Worm (Caenorhabditis elegans) whole organism, L4 larva: ENCODE data around the gene R09E10.1.
A peak's percentile ranks its signal among the peaks of the same experiment; 100 is the strongest.

Source experiments
- F26F4.8 ChIP-seq: fragments of 200-800 bp; sonication (Bioruptor generic); conservative IDR thresholded peaks from 2 replicates; pipeline ENCODE4 v1.3.6; 2022; ENCODE audit warnings: missing genetic modification characterization, missing compliant biosample characterization
- Y105C5A.15 ChIP-seq: fragments of 200-800 bp; sonication (Bioruptor generic); IDR thresholded peaks from 2 replicates; pipeline ENCODE4 v1.3.6; 2022; ENCODE audit warnings: missing genetic modification characterization, missing compliant biosample characterization
- aha-1 ChIP-seq: fragments of 150-350 bp; peaks from one replicate; lab custom pipeline; 2014; ENCODE audit warnings: missing biosample characterization, missing genetic modification characterization
- ama-1 ChIP-seq: fragments of 150-350 bp; optimal IDR thresholded peaks from 2 replicates; lab custom pipeline; 2014; ENCODE audit warnings: inconsistent platforms, mixed read lengths
- arid-1 ChIP-seq: fragments of 200-800 bp; sonication (Bioruptor generic); conservative IDR thresholded peaks from 2 replicates; pipeline ENCODE4 v1.3.6; 2022; ENCODE audit warnings: missing genetic modification reagents, missing genetic modification characterization, missing compliant biosample characterization
- ceh-28 ChIP-seq: fragments of 150-350 bp; optimal IDR thresholded peaks from 2 replicates; lab custom pipeline; 2014; ENCODE audit warnings: missing biosample characterization, missing genetic modification reagents, missing genetic modification characterization
- ceh-82 ChIP-seq: sonication (generic microtip); optimal IDR thresholded peaks from 2 replicates; lab custom pipeline; 2017; ENCODE audit warnings: missing biosample characterization, missing genetic modification characterization
- ctbp-1 ChIP-seq: fragments of 200-800 bp; sonication (Bioruptor generic); IDR thresholded peaks from 2 replicates; pipeline ENCODE4 v1.3.6; 2022; ENCODE audit warnings: missing genetic modification reagents, missing genetic modification characterization, missing compliant biosample characterization
- daf-16 ChIP-seq, 3 experiments: sonication (generic microtip); optimal IDR thresholded peaks; 2 replicates each; lab custom pipeline; 2016 to 2017; ENCODE audit warnings: missing genetic modification characterization in 3 of 3, missing genetic modification reagents in 3 of 3, mild to moderate bottlenecking in 2 of 3, missing compliant biosample characterization in 2 of 3, missing biosample characterization in 1 of 3, moderate library complexity in 1 of 3
- daf-8 ChIP-seq: fragments of 200-800 bp; sonication (Bioruptor generic); IDR thresholded peaks from 2 replicates; pipeline ENCODE4 v1.3.6; 2022; ENCODE audit warnings: missing genetic modification characterization, missing compliant biosample characterization
- dmd-9 ChIP-seq: fragments of 200-800 bp; sonication (Bioruptor generic); IDR thresholded peaks from 2 replicates; pipeline ENCODE4 v1.3.6; 2022; ENCODE audit warnings: missing genetic modification reagents, missing genetic modification characterization, missing compliant biosample characterization
- dpl-1 ChIP-seq: fragments of 150-350 bp; optimal IDR thresholded peaks from 2 replicates; lab custom pipeline; 2014; ENCODE audit warnings: missing biosample characterization, missing genetic modification reagents, missing genetic modification characterization
- dve-1 ChIP-seq: sonication (generic microtip); optimal IDR thresholded peaks from 2 replicates; lab custom pipeline; 2017; ENCODE audit warnings: antibody characterized with exemption, mild to moderate bottlenecking, missing genetic modification characterization, missing compliant biosample characterization; ENCODE audit not compliant: insufficient read depth
- fkh-10 ChIP-seq: fragments of 150-350 bp; optimal IDR thresholded peaks from 2 replicates; lab custom pipeline; 2014; ENCODE audit warnings: missing biosample characterization, missing genetic modification reagents, missing genetic modification characterization
- hif-1 ChIP-seq, 2 experiments: sonication (generic microtip); optimal IDR thresholded peaks; 2 replicates each; lab custom pipeline; 2016 to 2017; ENCODE audit warnings: missing compliant biosample characterization in 2 of 2, missing genetic modification characterization in 2 of 2, missing genetic modification reagents in 2 of 2, missing genotype in 2 of 2, mild to moderate bottlenecking in 1 of 2
- hlh-11 ChIP-seq: fragments of 200-800 bp; sonication (Bioruptor generic); optimal IDR thresholded peaks from 2 replicates; lab custom pipeline; 2018; ENCODE audit warnings: mild to moderate bottlenecking, missing genetic modification characterization, missing compliant biosample characterization
- hlh-30 ChIP-seq: sonication (generic microtip); optimal IDR thresholded peaks from 2 replicates; lab custom pipeline; 2017; ENCODE audit warnings: antibody characterized with exemption, mild to moderate bottlenecking, missing genetic modification characterization, missing compliant biosample characterization; ENCODE audit not compliant: insufficient read depth
- hmg-1.1 ChIP-seq: fragments of 200-800 bp; sonication (Bioruptor generic); IDR thresholded peaks from 2 replicates; pipeline ENCODE4 v1.3.6; 2022; ENCODE audit warnings: missing genetic modification reagents, missing genetic modification characterization, missing compliant biosample characterization
- lin-13 ChIP-seq: fragments of 150-350 bp; optimal IDR thresholded peaks from 2 replicates; lab custom pipeline; 2014; ENCODE audit warnings: missing biosample characterization, missing genetic modification reagents, missing genetic modification characterization
- lsy-2 ChIP-seq, 2 experiments: fragments of 150-350 bp in 1 of 2; sonication (generic microtip) in 1 of 2; optimal IDR thresholded peaks; 2 replicates each; lab custom pipeline; 2014 to 2017; ENCODE audit warnings: missing biosample characterization in 2 of 2, missing genetic modification characterization in 2 of 2
- madf-9 ChIP-seq: fragments of 200-800 bp; sonication (Bioruptor generic); conservative IDR thresholded peaks from 2 replicates; pipeline ENCODE4 v1.3.6; 2022; ENCODE audit warnings: missing genetic modification reagents, missing genetic modification characterization, missing compliant biosample characterization
- mdl-1 ChIP-seq, 2 experiments: fragments of 150-350 bp in 1 of 2; sonication (generic microtip) in 1 of 2; optimal IDR thresholded peaks; 2 replicates each; lab custom pipeline; 2014 to 2017; ENCODE audit warnings: missing biosample characterization in 2 of 2, missing genetic modification characterization in 2 of 2
- mep-1 ChIP-seq: fragments of 150-350 bp; sonication (generic microtip); optimal IDR thresholded peaks from 3 replicates; lab custom pipeline; 2014; ENCODE audit warnings: missing biosample characterization, missing genetic modification characterization
- nhr-11 ChIP-seq: fragments of 150-350 bp; optimal IDR thresholded peaks from 2 replicates; lab custom pipeline; 2014; ENCODE audit warnings: missing biosample characterization, missing genetic modification characterization
- nhr-25 ChIP-seq: sonication (generic microtip); optimal IDR thresholded peaks from 2 replicates; lab custom pipeline; 2017; ENCODE audit warnings: missing genetic modification characterization, mild to moderate bottlenecking, missing compliant biosample characterization, antibody characterized with exemption, moderate library complexity, borderline replicate concordance; ENCODE audit not compliant: insufficient read depth
- nhr-28 ChIP-seq: fragments of 150-350 bp; optimal IDR thresholded peaks from 2 replicates; lab custom pipeline; 2014; ENCODE audit warnings: missing biosample characterization, missing genetic modification characterization
- nhr-42 ChIP-seq: fragments of 200-800 bp; sonication (Bioruptor generic); IDR thresholded peaks from 2 replicates; pipeline ENCODE4 v1.3.6; 2022; ENCODE audit warnings: missing genetic modification characterization, missing compliant biosample characterization
- nhr-77 ChIP-seq: fragments of 150-350 bp; optimal IDR thresholded peaks from 2 replicates; lab custom pipeline; 2014; ENCODE audit warnings: missing biosample characterization, missing genetic modification characterization
- pha-4 ChIP-seq, 2 experiments: fragments of 150-350 bp in 1 of 2; fragments of 200-800 bp in 1 of 2; sonication (Bioruptor generic) in 1 of 2; IDR thresholded peaks in 1 of 2; optimal IDR thresholded peaks in 1 of 2; 2 replicates each; pipeline versions ENCODE4 v1.3.6 to Lab custom; 2014 to 2022; ENCODE audit warnings: missing genetic modification characterization in 2 of 2, missing genetic modification reagents in 2 of 2, missing biosample characterization in 1 of 2, missing compliant biosample characterization in 1 of 2
- rbr-2 ChIP-seq: sonication (generic microtip); optimal IDR thresholded peaks from 2 replicates; lab custom pipeline; 2016; ENCODE audit warnings: missing genotype, missing genetic modification characterization, missing compliant biosample characterization
- saeg-2 ChIP-seq: fragments of 200-800 bp; sonication (Bioruptor generic); IDR thresholded peaks from 2 replicates; pipeline ENCODE4 v1.3.6; 2022; ENCODE audit warnings: missing genetic modification reagents, missing genetic modification characterization, missing compliant biosample characterization
- set-16 ChIP-seq: fragments of 200-800 bp; sonication (Bioruptor generic); IDR thresholded peaks from 2 replicates; pipeline ENCODE4 v1.3.6; 2022; ENCODE audit warnings: missing genetic modification reagents, missing genetic modification characterization, missing compliant biosample characterization
- spr-1 ChIP-seq: sonication (generic microtip); optimal IDR thresholded peaks from 2 replicates; lab custom pipeline; 2016; ENCODE audit warnings: mild to moderate bottlenecking, missing genetic modification characterization, missing compliant biosample characterization
- tra-1 ChIP-seq: fragments of 200-800 bp; sonication (Bioruptor generic); IDR thresholded peaks from 2 replicates; pipeline ENCODE4 v1.3.6; 2022; ENCODE audit warnings: missing genetic modification reagents, missing genetic modification characterization, missing compliant biosample characterization
- unc-62 ChIP-seq, 3 experiments: fragments of 150-350 bp in 1 of 3; sonication (generic microtip); optimal IDR thresholded peaks in 2 of 3; peaks in 1 of 3; 1 replicate in 1 of 3; 2 replicates in 2 of 3; lab custom pipeline; 2014 to 2017; ENCODE audit warnings: missing biosample characterization in 3 of 3, missing genetic modification characterization in 3 of 3, missing genetic modification reagents in 3 of 3, missing genotype in 1 of 3
- zfp-3 ChIP-seq: fragments of 200-800 bp; sonication (Bioruptor generic); conservative IDR thresholded peaks from 2 replicates; pipeline ENCODE4 v1.3.6; 2022; ENCODE audit warnings: missing genetic modification reagents, missing genetic modification characterization, missing compliant biosample characterization

The R09E10.1 gene

ce11 chrIV:10346948-10347347, 24.4 kb upstream of the R09E10.1 start:
- TF ChIP-seq aha-1 (peak; percentile 92), saeg-2 (GFP tag; lab: Robert Waterston, UW) (no peak)

ce11 chrIV:10345990-10346389, 23.4 kb upstream of the R09E10.1 start:
- TF ChIP-seq mep-1 (tag; lab: Kevin White, UChicago) (peak; percentile 54), nhr-77 (tag; lab: Kevin White, UChicago) (peak; percentile 21), hmg-1.1 (GFP tag; lab: Robert Waterston, UW) (peak; percentile 38), nhr-11 (tag; lab: Kevin White, UChicago) (peak; percentile 26), lsy-2 (tag; optimal IDR thresholded peaks at IDR 0.05; lab: Kevin White, UChicago) (peak in 1 of 2 experiments; percentile 57), nhr-28 (tag; lab: Kevin White, UChicago) (peak; percentile 45), ama-1 (lab: Kevin White, UChicago) (peak; percentile 34), set-16 (GFP tag; lab: Robert Waterston, UW) (no peak), ctbp-1 (GFP tag; lab: Robert Waterston, UW) (0 out of 2 replicates have a peak, but pooled peaks have one; percentile 14), hlh-11 (peak; percentile 67), arid-1 (GFP tag; lab: Robert Waterston, UW) (no peak), nhr-25 (tag; lab: Kevin White, UChicago) (no peak), hlh-30 (tag; lab: Kevin White, UChicago) (no peak), daf-16 (GFP tag; optimal IDR thresholded peaks at IDR 0.05; lab: Kevin White, UChicago) (peak in 1 of 2 experiments; percentile 26), daf-16 (tag; optimal IDR thresholded peaks at IDR 0.05; lab: Kevin White, UChicago) (peak; percentile 11), hif-1 (tag; optimal IDR thresholded peaks at IDR 0.05; lab: Kevin White, UChicago) (peak in 1 of 2 experiments; percentile 19), daf-8 (no peak), rbr-2 (tag; lab: Kevin White, UChicago) (peak; percentile 44), F26F4.8 (GFP tag; lab: Robert Waterston, UW) (no peak), spr-1 (tag; lab: Kevin White, UChicago) (no peak), mdl-1 (tag; optimal IDR thresholded peaks at IDR 0.05; lab: Kevin White, UChicago) (peak in 1 of 2 experiments; percentile 2), unc-62 (GFP tag; optimal IDR thresholded peaks at IDR 0.05 in 1 of 2; lab: Kevin White, UChicago) (peak in 1 of 2 experiments; percentile 62), unc-62 (tag; optimal IDR thresholded peaks at IDR 0.05; lab: Kevin White, UChicago) (no peak), madf-9 (GFP tag; lab: Robert Waterston, UW) (no peak), Y105C5A.15 (GFP tag; lab: Robert Waterston, UW) (no peak), dve-1 (tag; lab: Kevin White, UChicago) (peak; percentile 85), zfp-3 (GFP tag; lab: Robert Waterston, UW) (no peak), lin-13 (GFP tag; lab: Kevin White, UChicago) (no peak)

DNA sequence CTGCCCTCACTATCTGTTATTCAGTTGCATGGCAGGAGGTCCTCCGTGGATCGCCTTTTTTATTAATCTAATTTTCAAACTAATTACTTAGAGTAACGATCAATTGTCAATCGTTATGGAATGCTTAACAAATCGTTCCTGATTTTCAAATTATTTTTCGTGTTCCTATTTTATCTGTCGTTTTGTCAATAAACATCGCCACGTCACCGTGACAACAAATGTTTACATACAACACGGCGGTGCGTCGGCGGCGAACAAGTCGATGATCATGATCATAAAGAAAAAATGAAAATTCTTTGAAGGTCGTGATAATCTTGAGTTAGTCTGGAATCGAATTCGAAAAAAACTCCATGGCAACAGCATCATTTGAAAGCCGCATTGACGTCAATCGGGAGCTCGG, 22.9 kb upstream of the R09E10.1 start:
- TF ChIP-seq pha-4 (GFP tag; IDR thresholded peaks at IDR 0.05; lab: Robert Waterston, UW) (no peak), pha-4 (tag; optimal IDR thresholded peaks at IDR 0.05; lab: Kevin White, UChicago) (peak; percentile 56), aha-1 (peak; percentile 25), dpl-1 (GFP tag; lab: Kevin White, UChicago) (no peak)

DNA sequence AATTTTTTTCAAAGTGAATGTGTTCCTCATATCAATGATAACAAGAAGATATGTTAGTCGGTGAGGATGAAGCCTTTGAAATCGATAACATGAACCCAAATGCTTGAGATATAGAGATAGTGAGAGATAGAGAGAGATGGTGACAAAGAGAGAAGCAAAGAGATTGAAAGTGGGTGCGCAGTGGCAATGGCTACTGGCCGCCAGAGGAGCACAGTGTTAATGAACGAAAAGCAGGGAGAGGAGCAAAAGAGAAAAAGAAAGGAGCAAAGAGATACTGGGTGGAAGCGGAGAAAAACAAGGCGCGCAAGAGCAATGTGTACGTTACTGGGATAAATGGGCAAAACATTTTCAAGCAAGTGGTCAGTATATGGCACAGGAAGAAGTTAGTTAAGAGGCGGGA, 22.1 kb upstream of the R09E10.1 start:
- TF ChIP-seq nhr-42 (no peak), mep-1 (tag; lab: Kevin White, UChicago) (peak; percentile 47), daf-16 (GFP tag; optimal IDR thresholded peaks at IDR 0.05; lab: Kevin White, UChicago) (peak in 1 of 2 experiments; percentile 24), daf-16 (tag; optimal IDR thresholded peaks at IDR 0.05; lab: Kevin White, UChicago) (no peak), F26F4.8 (GFP tag; lab: Robert Waterston, UW) (no peak), ceh-28 (peak; percentile 15), dmd-9 (GFP tag; lab: Robert Waterston, UW) (no peak), rbr-2 (tag; lab: Kevin White, UChicago) (peak; percentile 55), hmg-1.1 (GFP tag; lab: Robert Waterston, UW) (peak; percentile 55), tra-1 (GFP tag; lab: Robert Waterston, UW) (no peak), lsy-2 (tag; optimal IDR thresholded peaks at IDR 0.05; lab: Kevin White, UChicago) (peak in 1 of 2 experiments; percentile 24), ctbp-1 (GFP tag; lab: Robert Waterston, UW) (0 out of 2 replicates have a peak, but pooled peaks have one; percentile 61), fkh-10 (GFP tag; lab: Kevin White, UChicago) (peak; percentile 39), hlh-11 (peak; percentile 15), aha-1 (peak; percentile 29), ama-1 (lab: Kevin White, UChicago) (no peak), set-16 (GFP tag; lab: Robert Waterston, UW) (peak; percentile 13; the same call in 1 of the 2 replicates), ceh-82 (no peak)
